Fruit fly (Drosophila melanogaster) whole organism, embryonic: ENCODE measurements around the gene CG33267.
A peak's percentile ranks its signal among the peaks of the same experiment; 100 is the strongest.

ENCODE experiments used
- Atf-2 ChIP-seq: fragments of 200-800 bp; sonication (Bioruptor generic); optimal IDR thresholded peaks from 2 replicates; lab custom pipeline; 2016; ENCODE audit warnings: missing biosample characterization, missing genetic modification characterization
- Blimp-1 ChIP-seq: fragments of 200-800 bp; sonication (Bioruptor generic); optimal IDR thresholded peaks from 3 replicates; lab custom pipeline; 2018; ENCODE audit warnings: missing biosample characterization, missing genetic modification characterization, mild to moderate bottlenecking, moderate library complexity, missing genetic modification reagents
- CG10147 ChIP-seq: fragments of 200-800 bp; sonication (Bioruptor generic); optimal IDR thresholded peaks from 2 replicates; lab custom pipeline; 2019; ENCODE audit warnings: missing biosample characterization, mild to moderate bottlenecking, missing genetic modification characterization, moderate library complexity
- CG10209 ChIP-seq: fragments of 200-800 bp; sonication (Bioruptor generic); optimal IDR thresholded peaks from 3 replicates; lab custom pipeline; 2017; ENCODE audit warnings: missing biosample characterization, mild to moderate bottlenecking, missing genetic modification characterization, missing genetic modification reagents
- CG10979 ChIP-seq: fragments of 200-800 bp; sonication (Bioruptor generic); optimal IDR thresholded peaks from 2 replicates; lab custom pipeline; 2018; ENCODE audit warnings: missing biosample characterization, mild to moderate bottlenecking, missing genetic modification characterization, moderate library complexity
- CG11085 ChIP-seq: fragments of 200-800 bp; sonication (Bioruptor generic); IDR thresholded peaks from 2 replicates; pipeline ENCODE4 v1.3.6; 2022; ENCODE audit warnings: missing biosample characterization, missing genetic modification characterization
- CG12236 ChIP-seq: fragments of 200-800 bp; sonication (Bioruptor generic); optimal IDR thresholded peaks from 2 replicates; lab custom pipeline; 2016; ENCODE audit warnings: missing biosample characterization, missing genetic modification characterization
- CG15514 ChIP-seq: fragments of 200-800 bp; sonication (Bioruptor generic); optimal IDR thresholded peaks from 3 replicates; lab custom pipeline; 2017; ENCODE audit warnings: missing biosample characterization, missing genetic modification characterization, mild to moderate bottlenecking, moderate library complexity, missing genetic modification reagents
- CG16813 ChIP-seq: fragments of 200-800 bp; sonication (Bioruptor generic); IDR thresholded peaks from 3 replicates; pipeline ENCODE4 v1.3.6; 2022; ENCODE audit warnings: missing biosample characterization, missing genetic modification characterization; ENCODE audit not compliant: partially characterized antibody
- CG17361 ChIP-seq: fragments of 200-800 bp; sonication (Bioruptor generic); IDR thresholded peaks from 3 replicates; pipeline ENCODE4 v1.3.6; 2022; ENCODE audit warnings: missing biosample characterization, missing genetic modification characterization
- CG18262 ChIP-seq: fragments of 200-800 bp; optimal IDR thresholded peaks from 3 replicates; lab custom pipeline; 2019; ENCODE audit warnings: missing biosample characterization, mild to moderate bottlenecking, missing genetic modification characterization, moderate library complexity
- CG2199 ChIP-seq: fragments of 200-800 bp; sonication (Bioruptor generic); IDR thresholded peaks from 3 replicates; pipeline ENCODE4 v1.3.6; 2022; ENCODE audit warnings: missing biosample characterization, missing genetic modification characterization
- CG30020 ChIP-seq: fragments of 200-800 bp; optimal IDR thresholded peaks from 2 replicates; lab custom pipeline; 2019; ENCODE audit warnings: missing biosample characterization, mild to moderate bottlenecking, missing genetic modification characterization, moderate library complexity
- CG31441 ChIP-seq: fragments of 200-800 bp; sonication (Bioruptor generic); IDR thresholded peaks from 2 replicates; pipeline ENCODE4 v1.3.6; 2022; ENCODE audit warnings: missing biosample characterization, missing genetic modification characterization
- CG3281 ChIP-seq: fragments of 200-800 bp; sonication (Bioruptor generic); optimal IDR thresholded peaks from 3 replicates; lab custom pipeline; 2017; ENCODE audit warnings: missing biosample characterization, mild to moderate bottlenecking, missing genetic modification characterization
- CG5245 ChIP-seq: fragments of 200-800 bp; sonication (Bioruptor generic); optimal IDR thresholded peaks from 3 replicates; lab custom pipeline; 2016; ENCODE audit warnings: missing biosample characterization, missing genetic modification characterization
- CG6272 ChIP-seq: fragments of 200-800 bp; sonication (Bioruptor generic); IDR thresholded peaks from 2 replicates; pipeline ENCODE4 v1.3.6; 2022; ENCODE audit warnings: missing biosample characterization, missing genetic modification characterization
- CG7271 ChIP-seq: fragments of 200-800 bp; sonication (Bioruptor generic); optimal IDR thresholded peaks from 2 replicates; lab custom pipeline; 2018; ENCODE audit warnings: missing biosample characterization, mild to moderate bottlenecking, missing genetic modification characterization, moderate library complexity
- CG7556 ChIP-seq: fragments of 200-800 bp; sonication (Bioruptor generic); optimal IDR thresholded peaks from 2 replicates; lab custom pipeline; 2017; ENCODE audit warnings: missing biosample characterization, mild to moderate bottlenecking, missing genetic modification characterization
- CG8089 ChIP-seq: fragments of 200-800 bp; sonication (Bioruptor generic); optimal IDR thresholded peaks from 3 replicates; lab custom pipeline; 2016; ENCODE audit warnings: missing biosample characterization, missing genetic modification characterization
- CG9876 ChIP-seq: fragments of 200-800 bp; sonication (Bioruptor generic); optimal IDR thresholded peaks from 2 replicates; lab custom pipeline; 2016; ENCODE audit warnings: missing biosample characterization, missing genetic modification characterization
- Camta ChIP-seq: fragments of 200-800 bp; sonication (Bioruptor generic); optimal IDR thresholded peaks from 2 replicates; lab custom pipeline; 2016; ENCODE audit warnings: missing biosample characterization, missing genetic modification characterization
- Dip3 ChIP-seq: fragments of 200-800 bp; sonication (Bioruptor generic); optimal IDR thresholded peaks from 3 replicates; lab custom pipeline; 2016; ENCODE audit warnings: missing biosample characterization, missing genetic modification characterization
- Dref ChIP-seq: fragments of 200-800 bp; sonication (Bioruptor generic); IDR thresholded peaks from 2 replicates; pipeline ENCODE4 v1.3.6; 2022; ENCODE audit warnings: missing biosample characterization, missing genetic modification characterization
- Fer1 ChIP-seq: fragments of 200-800 bp; sonication (Bioruptor generic); optimal IDR thresholded peaks from 2 replicates; lab custom pipeline; 2017; ENCODE audit warnings: missing biosample characterization, mild to moderate bottlenecking, missing genetic modification characterization
- Fer3 ChIP-seq: fragments of 200-800 bp; sonication (Bioruptor generic); optimal IDR thresholded peaks from 2 replicates; lab custom pipeline; 2018; ENCODE audit warnings: missing biosample characterization, mild to moderate bottlenecking, missing genetic modification characterization, moderate library complexity
- GATAe ChIP-seq: fragments of 200-800 bp; sonication (Bioruptor generic); conservative IDR thresholded peaks from 2 replicates; pipeline ENCODE4 v1.3.6; 2022; ENCODE audit warnings: missing biosample characterization, missing genetic modification characterization
- H15 ChIP-seq: fragments of 200-800 bp; sonication (Bioruptor generic); IDR thresholded peaks from 3 replicates; pipeline ENCODE4 v1.3.6; 2022; ENCODE audit warnings: missing biosample characterization, missing genetic modification characterization
- Hmr ChIP-seq: fragments of 200-800 bp; sonication (Bioruptor generic); optimal IDR thresholded peaks from 3 replicates; lab custom pipeline; 2017; ENCODE audit warnings: mild to moderate bottlenecking, missing biosample characterization, missing genetic modification reagents, missing genetic modification characterization
- MESR4 ChIP-seq: fragments of 200-800 bp; sonication (Bioruptor generic); optimal IDR thresholded peaks from 2 replicates; lab custom pipeline; 2018; ENCODE audit warnings: missing biosample characterization, mild to moderate bottlenecking, missing genetic modification characterization, moderate library complexity
- NK7.1 ChIP-seq: fragments of 200-800 bp; sonication (Bioruptor generic); optimal IDR thresholded peaks from 3 replicates; lab custom pipeline; 2016; ENCODE audit warnings: missing biosample characterization, missing genetic modification characterization
- YL-1 ChIP-seq: fragments of 200-800 bp; sonication (Bioruptor generic); optimal IDR thresholded peaks from 3 replicates; lab custom pipeline; 2017; ENCODE audit warnings: missing biosample characterization, mild to moderate bottlenecking, missing genetic modification characterization
- ap ChIP-seq: fragments of 200-800 bp; sonication (Bioruptor generic); IDR thresholded peaks from 2 replicates; pipeline ENCODE4 v1.3.6; 2022; ENCODE audit warnings: missing biosample characterization, missing genetic modification characterization
- ato ChIP-seq: fragments of 200-800 bp; sonication (Bioruptor generic); IDR thresholded peaks from 2 replicates; pipeline ENCODE4 v1.3.6; 2022; ENCODE audit warnings: missing biosample characterization, missing genetic modification characterization; ENCODE audit not compliant: partially characterized antibody
- chm ChIP-seq: fragments of 200-800 bp; sonication (Bioruptor generic); IDR thresholded peaks from 2 replicates; pipeline ENCODE4 v1.3.6; 2022; ENCODE audit warnings: missing biosample characterization, missing genetic modification characterization
- disco-r ChIP-seq: fragments of 200-800 bp; sonication (Bioruptor generic); optimal IDR thresholded peaks from 2 replicates; lab custom pipeline; 2016; ENCODE audit warnings: missing biosample characterization, missing genetic modification characterization
- eyg ChIP-seq: fragments of 200-800 bp; sonication (Bioruptor generic); optimal IDR thresholded peaks from 3 replicates; lab custom pipeline; 2016; ENCODE audit warnings: missing biosample characterization, missing genetic modification characterization
- insv ChIP-seq, 2 experiments: fragments of 200-800 bp; sonication (Bioruptor generic); optimal IDR thresholded peaks; 3 replicates each; lab custom pipeline; 2016 to 2018; ENCODE audit warnings: missing biosample characterization in 2 of 2, missing genetic modification characterization in 2 of 2
- inv ChIP-seq: fragments of 200-800 bp; sonication (Bioruptor generic); IDR thresholded peaks from 2 replicates; pipeline ENCODE4 v1.3.6; 2022; ENCODE audit warnings: missing biosample characterization, missing genetic modification characterization; ENCODE audit not compliant: partially characterized antibody
- jumu ChIP-seq: fragments of 200-800 bp; sonication (Bioruptor generic); optimal IDR thresholded peaks from 3 replicates; lab custom pipeline; 2016; ENCODE audit warnings: missing biosample characterization, missing genetic modification characterization
- ken ChIP-seq: fragments of 200-800 bp; sonication (Bioruptor generic); IDR thresholded peaks from 3 replicates; pipeline ENCODE4 v1.3.6; 2022; ENCODE audit warnings: missing biosample characterization, missing genetic modification characterization
- nmo ChIP-seq: fragments of 200-800 bp; sonication (Bioruptor generic); optimal IDR thresholded peaks from 2 replicates; lab custom pipeline; 2018; ENCODE audit warnings: missing biosample characterization, mild to moderate bottlenecking, missing genetic modification characterization, moderate library complexity
- p53 ChIP-seq: fragments of 200-800 bp; sonication (Bioruptor generic); optimal IDR thresholded peaks from 2 replicates; lab custom pipeline; 2016; ENCODE audit warnings: missing biosample characterization, missing genetic modification characterization
- phol ChIP-seq: fragments of 200-800 bp; sonication (Bioruptor generic); optimal IDR thresholded peaks from 3 replicates; lab custom pipeline; 2018; ENCODE audit warnings: missing biosample characterization, mild to moderate bottlenecking, missing genetic modification characterization, moderate library complexity
- pnt ChIP-seq: fragments of 200-800 bp; sonication (Bioruptor generic); optimal IDR thresholded peaks from 3 replicates; lab custom pipeline; 2016; ENCODE audit warnings: missing biosample characterization, missing genetic modification characterization
- sisA ChIP-seq: fragments of 200-800 bp; sonication (Bioruptor generic); IDR thresholded peaks from 2 replicates; pipeline ENCODE4 v1.3.6; 2022; ENCODE audit warnings: missing biosample characterization, missing genetic modification characterization
- sqz ChIP-seq: fragments of 200-800 bp; sonication (Bioruptor generic); optimal IDR thresholded peaks from 3 replicates; lab custom pipeline; 2018; ENCODE audit warnings: missing biosample characterization, mild to moderate bottlenecking, missing genetic modification characterization
- trh ChIP-seq: fragments of 200-800 bp; sonication (Bioruptor generic); optimal IDR thresholded peaks from 2 replicates; lab custom pipeline; 2016; ENCODE audit warnings: missing biosample characterization, missing genetic modification characterization
- tup ChIP-seq: fragments of 200-800 bp; sonication (Bioruptor generic); optimal IDR thresholded peaks from 2 replicates; lab custom pipeline; 2016; ENCODE audit warnings: missing biosample characterization, mild to moderate bottlenecking, missing genetic modification characterization, moderate library complexity
- usp ChIP-seq: fragments of >200 bp; optimal IDR thresholded peaks from 2 replicates; lab custom pipeline; 2017; ENCODE audit warnings: missing biosample characterization, missing genetic modification characterization
- wek ChIP-seq: fragments of 200-800 bp; sonication (Bioruptor generic); optimal IDR thresholded peaks from 3 replicates; lab custom pipeline; 2018; ENCODE audit warnings: missing biosample characterization, mild to moderate bottlenecking, missing genetic modification characterization, moderate library complexity
- zf30C ChIP-seq: fragments of 200-800 bp; sonication (Bioruptor generic); optimal IDR thresholded peaks from 3 replicates; lab custom pipeline; 2018; ENCODE audit warnings: missing biosample characterization, mild to moderate bottlenecking, missing genetic modification characterization

The CG33267 gene

DNA sequence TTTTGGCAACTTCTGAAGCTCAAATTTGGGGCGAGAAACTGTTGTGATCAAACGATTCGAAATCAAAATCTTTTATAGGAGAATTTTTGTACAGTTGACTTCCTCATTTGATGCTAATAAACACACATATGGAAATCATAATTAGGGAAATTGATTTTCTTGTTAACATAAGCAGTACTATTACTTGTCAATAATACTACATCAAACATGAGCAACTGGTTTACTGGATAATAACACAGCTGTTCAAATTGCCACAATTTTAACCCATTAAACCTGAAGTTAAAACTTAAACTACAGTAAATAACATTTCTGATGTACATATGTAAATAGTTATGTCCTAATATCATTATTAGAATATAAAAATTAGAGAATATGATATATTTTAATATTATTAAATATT, 15.6 kb downstream of the CG33267 start, which contains the start of gene CG43390 (continued):
- TF ChIP-seq CG3281 (GFP tag; lab: Kevin White, UChicago) (no peak), ap (GFP tag; lab: Robert Waterston, UW) (no peak), phol (no peak), Hmr (peak; percentile 86), Camta (peak; percentile 7), sqz (GFP tag; lab: Kevin White, UChicago) (no peak), wek (GFP tag; lab: Kevin White, UChicago) (peak; percentile 48), CG18262 (tag; lab: Kevin White, UChicago) (no peak), eyg (GFP tag; lab: Kevin White, UChicago) (peak; percentile 12), Fer3 (tag; lab: Kevin White, UChicago) (peak; percentile 60), Blimp-1 (GFP tag; lab: Kevin White, UChicago) (no peak), inv (GFP tag; lab: Robert Waterston, UW) (no peak), usp (GFP tag; lab: Kevin White, UChicago) (no peak), trh (GFP tag; lab: Kevin White, UChicago) (peak; percentile 2), YL-1 (GFP tag; lab: Kevin White, UChicago) (no peak), H15 (GFP tag; lab: Robert Waterston, UW) (no peak), CG2199 (GFP tag; lab: Robert Waterston, UW) (no peak), Dref (GFP tag; lab: Robert Waterston, UW) (no peak), CG11085 (no peak), zf30C (GFP tag; lab: Kevin White, UChicago) (no peak), CG10209 (peak; percentile 66), CG10979 (tag; lab: Kevin White, UChicago) (no peak), CG17361 (peak; percentile 40; the same call in 1 of the 3 replicates), ken (GFP tag; lab: Robert Waterston, UW) (no peak), CG7556 (GFP tag; lab: Kevin White, UChicago) (peak; percentile 24), insv (GFP tag; optimal IDR thresholded peaks at IDR 0.05; lab: Kevin White, UChicago) (peak in 1 of 2 experiments; percentile 45), sisA (GFP tag; lab: Robert Waterston, UW) (no peak), CG5245 (GFP tag; lab: Kevin White, UChicago) (no peak), p53 (GFP tag; lab: Kevin White, UChicago) (no peak), CG30020 (tag; lab: Kevin White, UChicago) (no peak), GATAe (no peak), CG12236 (GFP tag; lab: Kevin White, UChicago) (no peak), ato (no peak), CG7271 (tag; lab: Kevin White, UChicago) (no peak), Dip3 (GFP tag; lab: Kevin White, UChicago) (no peak), CG8089 (GFP tag; lab: Kevin White, UChicago) (no peak), pnt (no peak), CG9876 (GFP tag; lab: Kevin White, UChicago) (no peak), CG6272 (GFP tag; lab: Robert Waterston, UW) (no peak), CG15514 (peak; percentile 38), MESR4 (GFP tag; lab: Kevin White, UChicago) (no peak), CG31441 (GFP tag; lab: Robert Waterston, UW) (no peak; the same call in 1 of the 2 replicates), tup (GFP tag; lab: Kevin White, UChicago) (no peak), Fer1 (peak; percentile 77), disco-r (GFP tag; lab: Kevin White, UChicago) (no peak), CG16813 (no peak), NK7.1 (GFP tag; lab: Kevin White, UChicago) (no peak), Atf-2 (no peak), jumu (GFP tag; lab: Kevin White, UChicago) (no peak), CG10147 (GFP tag; lab: Kevin White, UChicago) (peak; percentile 78), chm (no peak), nmo (GFP tag; lab: Kevin White, UChicago) (no peak)
